Worm (Caenorhabditis elegans): ENCODE measurements around the gene T05H10.8.

- TF ChIP-seq snpc-4 (tag; optimal IDR thresholded peaks at IDR 0.05) (no peak), lin-39 (tag; optimal IDR thresholded peaks at IDR 0.05) (no peak)
These were observed 24.9 kb upstream of the T05H10.8 start for ce11 chrII:8034008-8034407.
